Fruit fly (Drosophila melanogaster): Measurements from ENCODE around the gene Antp.

dm6 chr3R:7000693-7001187, 1.7 kb upstream of the Antp start:
- TF ChIP-seq CG8478 (optimal IDR thresholded peaks at IDR 0.05), result no peak
- TF ChIP-seq CTCF (optimal IDR thresholded peaks at IDR 0.05), result peak in 1 of 2 experiments; percentile 9

Data from S2 (cell line).